Fruit fly (Drosophila melanogaster): ENCODE measurements around the gene CG42458.

The CG42458 gene

dm6 chr3L:7381359-7381976, 42.2 kb upstream of the CG42458 start, which contains the start of the genes SMSr and smid (continued):
- TF ChIP-seq CG10366 (GFP tag; IDR thresholded peaks at IDR 0.05) (peak; percentile 46; the same call in 1 of the 2 replicates), pan (optimal IDR thresholded peaks at IDR 0.05) (no peak), pan (GFP tag; optimal IDR thresholded peaks at IDR 0.05 in 1 of 2, IDR thresholded peaks at IDR 0.05 in 1 of 2) (peak in 1 of 2 experiments; percentile 47), vfl (GFP tag; optimal IDR thresholded peaks at IDR 0.05) (peak; percentile 42), Atf6 (GFP tag; IDR thresholded peaks at IDR 0.05) (peak; percentile 52; the same call in 1 of the 2 replicates), CG32532 (GFP tag; IDR thresholded peaks at IDR 0.05) (peak; percentile 70), Med (GFP tag) (peak; percentile 83), unpg (GFP tag; optimal IDR thresholded peaks at IDR 0.05) (no peak), B-H2 (GFP tag; optimal IDR thresholded peaks at IDR 0.05) (peak; percentile 23), kah (GFP tag; optimal IDR thresholded peaks at IDR 0.05) (no peak), peb (GFP tag; IDR thresholded peaks at IDR 0.05) (no peak), psq (GFP tag; optimal IDR thresholded peaks at IDR 0.05) (no peak), CG13296 (GFP tag; optimal IDR thresholded peaks at IDR 0.05) (no peak), bigmax (GFP tag; optimal IDR thresholded peaks at IDR 0.05) (peak; percentile 25), CG31441 (GFP tag; IDR thresholded peaks at IDR 0.05) (peak; percentile 69), tin (GFP tag; optimal IDR thresholded peaks at IDR 0.05) (peak; percentile 51), tll (GFP tag; optimal IDR thresholded peaks at IDR 0.05) (peak; percentile 80 to 96), slp2 (GFP tag; optimal IDR thresholded peaks at IDR 0.05) (peak; percentile 42), fd96Cb (tag; optimal IDR thresholded peaks at IDR 0.05) (peak; percentile 39), CG12769 (tag; optimal IDR thresholded peaks at IDR 0.05) (no peak), CG9797 (GFP tag; optimal IDR thresholded peaks at IDR 0.05) (peak; percentile 42), crol (GFP tag; IDR thresholded peaks at IDR 0.05) (no peak), CG34422 (GFP tag; IDR thresholded peaks at IDR 0.05) (no peak), zf30C (GFP tag; optimal IDR thresholded peaks at IDR 0.05) (no peak), dmrt99B (tag; optimal IDR thresholded peaks at IDR 0.05) (peak; percentile 49), inv (GFP tag; IDR thresholded peaks at IDR 0.05; ENCODE audit: partially characterized antibody) (peak; percentile 88), CG17328 (GFP tag; IDR thresholded peaks at IDR 0.05) (0 out of 2 replicates have a peak, but pooled peaks have one; percentile 6), CG8478 (optimal IDR thresholded peaks at IDR 0.05) (no peak), crc (GFP tag; optimal IDR thresholded peaks at IDR 0.05) (peak; percentile 15), dati (GFP tag; IDR thresholded peaks at IDR 0.05) (no peak), tio (GFP tag; optimal IDR thresholded peaks at IDR 0.05) (no peak), CG6654 (GFP tag; optimal IDR thresholded peaks at IDR 0.05) (no peak), CG4404 (GFP tag; IDR thresholded peaks at IDR 0.05) (peak; percentile 56; the same call in 1 of the 2 replicates), p53 (GFP tag; optimal IDR thresholded peaks at IDR 0.05) (no peak), Dref (GFP tag; IDR thresholded peaks at IDR 0.05) (peak; percentile 78), CG17385 (GFP tag; optimal IDR thresholded peaks at IDR 0.05) (no peak), CG8290 (GFP tag; optimal IDR thresholded peaks at IDR 0.05) (peak; percentile 45), CG8290 (tag; optimal IDR thresholded peaks at IDR 0.05) (peak in 1 of 2 experiments; percentile 4), CG4820 (GFP tag; optimal IDR thresholded peaks at IDR 0.05) (peak; percentile 46), phol (tag; optimal IDR thresholded peaks at IDR 0.05) (peak; percentile 84), ash1 (GFP tag; optimal IDR thresholded peaks at IDR 0.05) (no peak), bab2 (GFP tag; optimal IDR thresholded peaks at IDR 0.05) (peak; percentile 42), CG8388 (GFP tag; optimal IDR thresholded peaks at IDR 0.05) (no peak), Hand (GFP tag; optimal IDR thresholded peaks at IDR 0.05) (peak; percentile 10), Lhr (GFP tag; optimal IDR thresholded peaks at IDR 0.05) (no peak), nmo (GFP tag; optimal IDR thresholded peaks at IDR 0.05) (peak; percentile 85), CG11456 (GFP tag; IDR thresholded peaks at IDR 0.05) (no peak), dimm (GFP tag; IDR thresholded peaks at IDR 0.05) (no peak), Fer3 (tag; optimal IDR thresholded peaks at IDR 0.05) (peak; percentile 39), Hr78 (GFP tag; optimal IDR thresholded peaks at IDR 0.05) (no peak), Ets97D (GFP tag; optimal IDR thresholded peaks at IDR 0.05) (peak; percentile 70)
